Worm (Caenorhabditis elegans) whole organism, young adult: ENCODE data around the gene C28D4.10.
"Not testable (repeated sequence)": the region's sequence is repeated elsewhere in the genome, so short reads cannot be mapped to it uniquely, and the experiment has no call there.

Source experiments
- B0261.1 ChIP-seq: sonication (generic microtip); optimal IDR thresholded peaks from 2 replicates; lab custom pipeline; 2016; ENCODE audit warnings: mild to moderate bottlenecking, missing genetic modification characterization, moderate library complexity, missing compliant biosample characterization
- F39B2.1 ChIP-seq: fragments of 200-800 bp; sonication (Bioruptor generic); IDR thresholded peaks from 2 replicates; pipeline ENCODE4 v1.3.6; 2022; ENCODE audit warnings: missing genetic modification reagents, missing genetic modification characterization, missing compliant biosample characterization
- F57A8.1 ChIP-seq: fragments of 200-800 bp; sonication (Bioruptor generic); optimal IDR thresholded peaks from 2 replicates; lab custom pipeline; 2018; ENCODE audit warnings: mild to moderate bottlenecking, missing genetic modification characterization, moderate library complexity, missing compliant biosample characterization
- T07F8.4 ChIP-seq: sonication (generic microtip); optimal IDR thresholded peaks from 2 replicates; lab custom pipeline; 2016; ENCODE audit warnings: mild to moderate bottlenecking, missing genetic modification characterization, moderate library complexity, missing compliant biosample characterization
- akir-1 ChIP-seq: fragments of 200-800 bp; sonication (Bioruptor generic); optimal IDR thresholded peaks from 2 replicates; lab custom pipeline; 2018; ENCODE audit warnings: mild to moderate bottlenecking, missing genetic modification characterization, moderate library complexity, missing compliant biosample characterization
- aptf-2 ChIP-seq: fragments of 200-800 bp; sonication (Bioruptor generic); conservative IDR thresholded peaks from 2 replicates; pipeline ENCODE4 v1.3.6; 2022; ENCODE audit warnings: missing genetic modification reagents, missing genetic modification characterization, missing compliant biosample characterization
- athp-1 ChIP-seq: sonication (generic microtip); optimal IDR thresholded peaks from 2 replicates; lab custom pipeline; 2017; ENCODE audit warnings: mild to moderate bottlenecking, missing genetic modification characterization, missing compliant biosample characterization
- ceh-79 ChIP-seq: sonication (generic microtip); optimal IDR thresholded peaks from 2 replicates; lab custom pipeline; 2017; ENCODE audit warnings: mild to moderate bottlenecking, missing genetic modification characterization, missing compliant biosample characterization
- ceh-91 ChIP-seq: fragments of 200-800 bp; sonication (Bioruptor generic); IDR thresholded peaks from 2 replicates; pipeline ENCODE4 v1.3.6; 2022; ENCODE audit warnings: missing genetic modification reagents, missing genetic modification characterization, missing compliant biosample characterization
- dox-1 ChIP-seq: fragments of 200-800 bp; sonication (Bioruptor generic); IDR thresholded peaks from 2 replicates; pipeline ENCODE4 v1.3.6; 2022; ENCODE audit warnings: missing genetic modification reagents, missing genetic modification characterization, missing compliant biosample characterization
- egl-18 ChIP-seq: fragments of 200-800 bp; sonication (Bioruptor generic); IDR thresholded peaks from 2 replicates; pipeline ENCODE4 v1.3.6; 2022; ENCODE audit warnings: missing genetic modification reagents, missing genetic modification characterization, missing compliant biosample characterization
- egrh-3 ChIP-seq: fragments of 200-800 bp; sonication (Bioruptor generic); IDR thresholded peaks from 2 replicates; pipeline ENCODE4 v1.3.6; 2022; ENCODE audit warnings: missing genetic modification reagents, missing genetic modification characterization, missing compliant biosample characterization
- hrde-1 ChIP-seq: sonication (generic microtip); optimal IDR thresholded peaks from 2 replicates; lab custom pipeline; 2016; ENCODE audit warnings: missing genetic modification characterization, mild to moderate bottlenecking, missing compliant biosample characterization, moderate library complexity, missing genotype, missing genetic modification reagents, borderline replicate concordance
- hsf-1 ChIP-seq: fragments of 200-800 bp; sonication (Bioruptor generic); IDR thresholded peaks from 2 replicates; pipeline ENCODE4 v1.3.6; 2022; ENCODE audit warnings: missing genetic modification reagents, missing genetic modification characterization, missing compliant biosample characterization
- lir-1 ChIP-seq: fragments of 200-800 bp; sonication (Bioruptor generic); conservative IDR thresholded peaks from 2 replicates; pipeline ENCODE4 v1.3.6; 2022; ENCODE audit warnings: missing genetic modification reagents, missing genetic modification characterization, missing compliant biosample characterization
- madf-6 ChIP-seq: fragments of 200-800 bp; sonication (Bioruptor generic); IDR thresholded peaks from 2 replicates; pipeline ENCODE4 v1.3.6; 2022; ENCODE audit warnings: missing genetic modification reagents, missing genetic modification characterization, missing compliant biosample characterization
- mxl-1 ChIP-seq: sonication (generic microtip); optimal IDR thresholded peaks from 2 replicates; lab custom pipeline; 2016; ENCODE audit warnings: missing genetic modification characterization, missing compliant biosample characterization
- nfya-1 ChIP-seq: sonication (generic microtip); optimal IDR thresholded peaks from 2 replicates; lab custom pipeline; 2017; ENCODE audit warnings: antibody characterized with exemption, missing compliant biosample characterization, missing genetic modification characterization, borderline replicate concordance; ENCODE audit not compliant: insufficient read depth
- nfya-2 ChIP-seq: fragments of 200-800 bp; sonication (Bioruptor generic); IDR thresholded peaks from 2 replicates; pipeline ENCODE4 v1.3.6; 2022; ENCODE audit warnings: missing genetic modification reagents, missing genetic modification characterization, missing compliant biosample characterization
- nhr-80 ChIP-seq: sonication (generic microtip); optimal IDR thresholded peaks from 2 replicates; lab custom pipeline; 2016; ENCODE audit warnings: missing genetic modification characterization, missing compliant biosample characterization
- snpc-3.4 ChIP-seq: sonication (generic microtip); optimal IDR thresholded peaks from 2 replicates; lab custom pipeline; 2017; ENCODE audit warnings: missing genetic modification characterization, mild to moderate bottlenecking, missing compliant biosample characterization, antibody characterized with exemption, moderate library complexity, missing genotype, missing genetic modification reagents
- snpc-4 ChIP-seq, 5 experiments: fragments of 150-350 bp in 1 of 5; sonication (generic microtip) in 4 of 5; optimal IDR thresholded peaks; 2 replicates each; lab custom pipeline; 2014 to 2018; ENCODE audit warnings: missing genetic modification characterization in 5 of 5, missing biosample characterization in 3 of 5, antibody characterized with exemption in 2 of 5, mild to moderate bottlenecking in 2 of 5, missing compliant biosample characterization in 2 of 5, missing genotype in 2 of 5, moderate library complexity in 2 of 5, missing genetic modification reagents in 1 of 5
- unc-62 ChIP-seq: fragments of 150-350 bp; optimal IDR thresholded peaks from 2 replicates; lab custom pipeline; 2014; ENCODE audit warnings: missing biosample characterization, missing genetic modification reagents, missing genetic modification characterization
- zfh-2 ChIP-seq: fragments of 200-800 bp; sonication (Bioruptor generic); conservative IDR thresholded peaks from 2 replicates; pipeline ENCODE4 v1.3.6; 2022; ENCODE audit warnings: missing genetic modification reagents, missing genetic modification characterization, missing compliant biosample characterization
- zim-3 ChIP-seq: sonication (generic microtip); optimal IDR thresholded peaks from 2 replicates; lab custom pipeline; 2017; ENCODE audit warnings: mild to moderate bottlenecking, missing genetic modification characterization, moderate library complexity, missing compliant biosample characterization
- ztf-26 ChIP-seq: sonication (generic microtip); optimal IDR thresholded peaks from 2 replicates; lab custom pipeline; 2017; ENCODE audit warnings: missing genetic modification characterization, missing compliant biosample characterization
- ztf-3 ChIP-seq: fragments of 200-800 bp; sonication (Bioruptor generic); optimal IDR thresholded peaks from 2 replicates; lab custom pipeline; 2018; ENCODE audit warnings: mild to moderate bottlenecking, missing genetic modification characterization, missing compliant biosample characterization

Gene C28D4.10

ce11 chrIV:9762667-9763173 lies 24.4 kb downstream of the C28D4.10 start:
- TF ChIP-seq nhr-80, result peak; percentile 12
- TF ChIP-seq snpc-4 (GFP tag; optimal IDR thresholded peaks at IDR 0.05; lab: Kevin White, UChicago), result no peak
- no peak for TF ChIP-seq snpc-4 (tag; optimal IDR thresholded peaks at IDR 0.05; lab: Kevin White, UChicago)
- TF ChIP-seq, all 124 proteins: peak for 1

DNA sequence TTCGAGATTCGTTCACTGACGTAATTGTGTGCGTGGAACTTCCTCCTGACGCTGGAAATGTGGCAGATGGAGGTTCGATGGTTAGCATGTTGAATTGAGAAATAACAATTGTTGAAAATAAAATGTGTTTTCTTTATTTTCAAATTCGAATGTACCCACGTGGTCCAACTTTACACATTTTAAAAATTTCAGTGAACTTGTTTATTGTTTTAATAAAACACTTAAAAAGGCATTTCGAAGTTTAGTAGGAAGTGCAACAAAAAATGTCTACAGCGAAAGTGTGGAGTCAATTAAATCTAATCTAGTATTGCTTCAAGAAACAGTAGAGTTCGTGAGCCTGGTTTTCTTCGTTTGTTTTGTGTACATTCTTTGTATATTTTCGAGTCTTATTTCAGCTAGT lies 28.0 kb downstream of the C28D4.10 start, which contains the start of gene ssp-36:
TSS of gene ssp-36 (minus strand) at position 101 of the 400 bp plus-strand sequence.
- TF ChIP-seq F57A8.1 (GFP tag; lab: Kevin White, UChicago) (no peak), nhr-80 (no peak)

ce11 chrIV:9767054-9767453 lies 28.8 kb downstream of the C28D4.10 start, which contains the start of gene msp-79:
TSS of gene msp-79 (minus strand) at chrIV:9767154.
- TF ChIP-seq zfh-2 (GFP tag; lab: Robert Waterston, UW); egrh-3; F39B2.1 (GFP tag; lab: Robert Waterston, UW): not testable (repeated sequence)

ce11 chrIV:9769746-9770145 lies 31.5 kb downstream of the C28D4.10 start, which contains the start of gene msp-78:
TSS of gene msp-78 (plus strand) at chrIV:9770046.
- not testable (repeated sequence) for TF ChIP-seq madf-6, lir-1, egl-18 (GFP tag; lab: Robert Waterston, UW)

- no peak for TF ChIP-seq dox-1 (GFP tag; lab: Robert Waterston, UW)
- no peak for TF ChIP-seq akir-1 (GFP tag; lab: Kevin White, UChicago)
- peak; percentile 95 for TF ChIP-seq unc-62
- TF ChIP-seq mxl-1 (tag; lab: Kevin White, UChicago), result no peak
- no peak for TF ChIP-seq ztf-26
- TF ChIP-seq, all 124 proteins: peak for 1
Measured at ce11 chrIV:9770798-9771197, 32.5 kb downstream of the C28D4.10 start.

DNA sequence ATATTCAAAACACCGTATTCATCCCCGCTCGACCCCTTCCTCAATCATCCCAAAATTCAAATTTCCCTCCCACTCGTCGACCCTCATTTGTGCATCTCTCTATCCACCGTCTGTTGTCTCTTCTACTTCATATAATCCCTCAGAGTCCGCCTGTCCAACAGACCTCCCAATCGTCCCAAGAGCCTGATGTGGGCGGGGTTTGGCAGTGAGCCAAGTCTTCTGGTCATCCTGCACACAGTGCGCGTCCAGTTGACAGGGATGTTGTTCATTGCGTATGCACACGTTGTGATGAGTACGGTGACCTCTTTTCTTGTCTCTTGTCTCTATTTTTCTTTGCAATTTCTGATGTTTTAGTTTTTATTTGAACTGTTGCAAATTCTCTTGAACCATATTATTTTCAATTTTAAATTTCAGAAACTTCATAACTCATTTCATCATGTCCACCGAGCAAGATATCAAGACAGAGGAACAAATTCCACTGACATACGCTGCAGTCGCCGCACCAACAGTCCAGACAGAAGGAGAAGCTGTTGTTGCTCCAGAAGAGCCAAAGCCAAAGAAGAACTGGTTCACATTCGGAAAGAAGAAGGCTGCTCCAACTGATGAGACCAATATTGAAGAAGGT lies 33.9 kb downstream of the C28D4.10 start, which contains the start of gene cav-1:
TSS of gene cav-1 (plus strand) at position 415 of the 625 bp plus-strand sequence.
- TF ChIP-seq aptf-2 (GFP tag; lab: Robert Waterston, UW), result 0 out of 2 replicates have a peak, but pooled peaks have one; percentile 53
- no peak for TF ChIP-seq B0261.1
- no peak for TF ChIP-seq hrde-1 (tag; lab: Kevin White, UChicago)
- no peak for TF ChIP-seq ztf-3
- TF ChIP-seq athp-1 (tag; lab: Kevin White, UChicago), result no peak
- TF ChIP-seq ceh-91, result no peak
- no peak for TF ChIP-seq snpc-3.4
- TF ChIP-seq nfya-1 (tag; lab: Kevin White, UChicago), result no peak
- TF ChIP-seq unc-62, result peak; percentile 34
- no peak for TF ChIP-seq ceh-79 (tag; lab: Kevin White, UChicago)
- no peak for TF ChIP-seq hsf-1 (GFP tag; lab: Robert Waterston, UW)
- no peak for TF ChIP-seq zim-3 (tag; lab: Kevin White, UChicago)
- no peak for TF ChIP-seq nfya-2 (GFP tag; lab: Robert Waterston, UW)
- TF ChIP-seq T07F8.4, result no peak
